Worm (Caenorhabditis elegans) whole organism, late embryonic: Measurements from ENCODE around the gene lsy-27.

ENCODE experiments used
- C08G9.2 ChIP-seq: sonication (generic microtip); optimal IDR thresholded peaks from 2 replicates; lab custom pipeline; 2016; ENCODE audit warnings: mild to moderate bottlenecking, missing genetic modification characterization, moderate library complexity, missing compliant biosample characterization
- C38D4.7 ChIP-seq: fragments of 200-800 bp; sonication (Bioruptor generic); optimal IDR thresholded peaks from 2 replicates; lab custom pipeline; 2018; ENCODE audit warnings: mild to moderate bottlenecking, missing genetic modification characterization, moderate library complexity, missing compliant biosample characterization
- F13H6.1 ChIP-seq: sonication (generic microtip); optimal IDR thresholded peaks from 2 replicates; lab custom pipeline; 2016; ENCODE audit warnings: missing genetic modification characterization, missing compliant biosample characterization
- K09A11.1 ChIP-seq: sonication (generic microtip); optimal IDR thresholded peaks from 2 replicates; lab custom pipeline; 2017; ENCODE audit warnings: antibody characterized with exemption, mild to moderate bottlenecking, missing genetic modification characterization, missing compliant biosample characterization; ENCODE audit not compliant: insufficient read depth
- Y22D7AL.16 ChIP-seq: sonication (generic microtip); optimal IDR thresholded peaks from 2 replicates; lab custom pipeline; 2016; ENCODE audit warnings: missing genetic modification characterization, missing compliant biosample characterization
- ama-1 ChIP-seq: fragments of 150-350 bp; optimal IDR thresholded peaks from 2 replicates; lab custom pipeline; 2014
- ceh-18 ChIP-seq: sonication (generic microtip); optimal IDR thresholded peaks from 2 replicates; lab custom pipeline; 2016; ENCODE audit warnings: missing genetic modification characterization, missing compliant biosample characterization
- ceh-19 ChIP-seq: fragments of 200-800 bp; sonication (Bioruptor generic); optimal IDR thresholded peaks from 2 replicates; lab custom pipeline; 2018; ENCODE audit warnings: mild to moderate bottlenecking, missing genetic modification characterization, missing compliant biosample characterization
- ceh-2 ChIP-seq: sonication (generic microtip); optimal IDR thresholded peaks from 2 replicates; lab custom pipeline; 2016; ENCODE audit warnings: missing genotype, missing genetic modification characterization, missing compliant biosample characterization
- ceh-30 ChIP-seq: fragments of 150-350 bp; optimal IDR thresholded peaks from 2 replicates; lab custom pipeline; 2014; ENCODE audit warnings: missing biosample characterization, missing genetic modification characterization
- ceh-9 ChIP-seq: sonication (generic microtip); optimal IDR thresholded peaks from 2 replicates; lab custom pipeline; 2016; ENCODE audit warnings: mild to moderate bottlenecking, missing genetic modification characterization, inconsistent platforms, missing compliant biosample characterization
- che-1 ChIP-seq: sonication (generic microtip); optimal IDR thresholded peaks from 2 replicates; lab custom pipeline; 2016; ENCODE audit warnings: mild to moderate bottlenecking, missing genetic modification characterization, missing compliant biosample characterization
- gmeb-2 ChIP-seq: sonication (generic microtip); optimal IDR thresholded peaks from 2 replicates; lab custom pipeline; 2016; ENCODE audit warnings: missing genetic modification characterization, inconsistent platforms, missing compliant biosample characterization
- hlh-6 ChIP-seq: sonication (generic microtip); optimal IDR thresholded peaks from 2 replicates; lab custom pipeline; 2016; ENCODE audit warnings: missing genotype, missing genetic modification characterization, missing compliant biosample characterization
- lim-6 ChIP-seq: sonication (generic microtip); optimal IDR thresholded peaks from 2 replicates; lab custom pipeline; 2016; ENCODE audit warnings: missing genetic modification characterization, missing compliant biosample characterization
- madf-2 ChIP-seq: sonication (generic microtip); optimal IDR thresholded peaks from 2 replicates; lab custom pipeline; 2017; ENCODE audit warnings: missing genetic modification characterization, missing compliant biosample characterization
- nhr-11 ChIP-seq: fragments of 150-350 bp; optimal IDR thresholded peaks from 2 replicates; lab custom pipeline; 2014; ENCODE audit warnings: missing biosample characterization, missing genetic modification characterization
- npax-4 ChIP-seq: sonication (generic microtip); optimal IDR thresholded peaks from 2 replicates; lab custom pipeline; 2016; ENCODE audit warnings: missing genetic modification characterization, missing compliant biosample characterization
- odd-2 ChIP-seq: sonication (generic microtip); optimal IDR thresholded peaks from 2 replicates; lab custom pipeline; 2017; ENCODE audit warnings: antibody characterized with exemption, mild to moderate bottlenecking, missing genetic modification characterization, missing compliant biosample characterization
- pha-2 ChIP-seq: sonication (generic microtip); optimal IDR thresholded peaks from 2 replicates; lab custom pipeline; 2017; ENCODE audit warnings: mild to moderate bottlenecking, missing genetic modification characterization, missing compliant biosample characterization
- pqm-1 ChIP-seq: sonication (generic microtip); optimal IDR thresholded peaks from 2 replicates; lab custom pipeline; 2016; ENCODE audit warnings: missing genetic modification characterization, missing compliant biosample characterization
- sox-4 ChIP-seq: sonication (generic microtip); optimal IDR thresholded peaks from 2 replicates; lab custom pipeline; 2017; ENCODE audit warnings: mild to moderate bottlenecking, missing genetic modification characterization, inconsistent platforms, missing compliant biosample characterization
- syd-9 ChIP-seq: sonication (generic microtip); optimal IDR thresholded peaks from 2 replicates; lab custom pipeline; 2016; ENCODE audit warnings: mild to moderate bottlenecking, missing genetic modification characterization, moderate library complexity, missing compliant biosample characterization
- tbx-2 ChIP-seq: sonication (generic microtip); optimal IDR thresholded peaks from 2 replicates; lab custom pipeline; 2016; ENCODE audit warnings: missing genetic modification characterization, missing compliant biosample characterization
- unc-3 ChIP-seq, 2 experiments: fragments of 200-800 bp in 1 of 2; sonication (Bioruptor generic) in 1 of 2; sonication (generic microtip) in 1 of 2; conservative IDR thresholded peaks in 1 of 2; optimal IDR thresholded peaks in 1 of 2; 2 replicates each; pipeline versions ENCODE4 v1.3.6 to Lab custom; 2016 to 2022; ENCODE audit warnings: missing compliant biosample characterization in 2 of 2, missing genetic modification characterization in 2 of 2, missing genetic modification reagents in 1 of 2
- unc-86 ChIP-seq: sonication (generic microtip); optimal IDR thresholded peaks from 2 replicates; lab custom pipeline; 2016; ENCODE audit warnings: missing genetic modification characterization, missing compliant biosample characterization

The lsy-27 gene

DNA sequence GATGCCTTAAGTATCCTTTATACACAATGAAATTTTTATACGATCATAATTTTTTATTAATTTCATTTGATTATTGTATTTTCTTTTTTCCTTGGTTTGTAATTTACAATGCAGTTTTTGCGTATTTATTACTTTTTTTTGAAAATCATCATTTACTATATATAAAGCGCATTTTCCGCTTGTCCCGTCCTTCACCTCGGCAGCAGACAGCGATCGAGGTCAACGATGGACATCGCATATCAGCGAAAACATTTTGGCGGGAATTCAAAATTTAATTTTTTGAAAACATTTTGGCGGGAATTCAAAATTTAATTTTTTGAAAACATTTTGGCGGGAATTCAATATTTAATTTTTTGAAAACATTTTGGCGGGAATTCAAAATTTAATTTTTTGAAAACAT is 42.1 kb downstream of the lsy-27 start:
- no peak for TF ChIP-seq npax-4 (tag; lab: Kevin White, UChicago)

DNA sequence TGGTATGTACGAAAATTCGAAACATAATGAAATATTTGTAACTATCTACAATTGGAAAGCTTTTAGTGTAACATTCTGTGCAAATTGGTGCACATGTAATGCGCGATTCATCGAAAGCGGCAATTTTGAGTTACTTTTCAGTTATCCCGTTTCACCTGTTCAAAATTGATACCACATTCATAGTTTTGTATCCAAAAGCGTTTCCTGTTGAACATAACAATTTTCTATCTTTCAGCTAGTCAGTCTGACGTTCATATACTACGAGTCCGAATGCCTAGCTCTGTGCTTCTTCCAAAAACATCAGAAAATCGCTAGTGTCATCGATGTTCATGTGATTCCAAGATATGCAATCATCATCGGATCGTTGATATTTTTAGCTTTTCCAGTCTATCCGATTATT is 46.6 kb downstream of the lsy-27 start:
- no peak for TF ChIP-seq pha-2 (tag; lab: Kevin White, UChicago)
- no peak for TF ChIP-seq C08G9.2 (tag; lab: Kevin White, UChicago)

ce11 chrV:17302754-17303153 is 47.2 kb downstream of the lsy-27 start, which contains the start of gene sri-70:
Gene sri-70, plus strand, starts transcription at chrV:17303054.
- TF ChIP-seq npax-4 (tag; lab: Kevin White, UChicago) (no peak), ceh-2 (no peak), ceh-18 (tag; lab: Kevin White, UChicago) (no peak), unc-3 (GFP tag; conservative IDR thresholded peaks at IDR 0.05; lab: Robert Waterston, UW) (no peak), unc-3 (tag; optimal IDR thresholded peaks at IDR 0.05; lab: Kevin White, UChicago) (no peak), ceh-30 (tag; lab: Kevin White, UChicago) (no peak), hlh-6 (tag; lab: Kevin White, UChicago) (no peak), nhr-11 (tag; lab: Kevin White, UChicago) (no peak), C38D4.7 (GFP tag; lab: Kevin White, UChicago) (no peak), odd-2 (tag; lab: Kevin White, UChicago) (no peak), tbx-2 (tag; lab: Kevin White, UChicago) (no peak), che-1 (tag; lab: Kevin White, UChicago) (no peak), sox-4 (tag; lab: Kevin White, UChicago) (no peak), F13H6.1 (tag; lab: Kevin White, UChicago) (no peak), ceh-9 (tag; lab: Kevin White, UChicago) (no peak), lim-6 (tag; lab: Kevin White, UChicago) (no peak), pqm-1 (tag; lab: Kevin White, UChicago) (no peak), Y22D7AL.16 (no peak)

DNA sequence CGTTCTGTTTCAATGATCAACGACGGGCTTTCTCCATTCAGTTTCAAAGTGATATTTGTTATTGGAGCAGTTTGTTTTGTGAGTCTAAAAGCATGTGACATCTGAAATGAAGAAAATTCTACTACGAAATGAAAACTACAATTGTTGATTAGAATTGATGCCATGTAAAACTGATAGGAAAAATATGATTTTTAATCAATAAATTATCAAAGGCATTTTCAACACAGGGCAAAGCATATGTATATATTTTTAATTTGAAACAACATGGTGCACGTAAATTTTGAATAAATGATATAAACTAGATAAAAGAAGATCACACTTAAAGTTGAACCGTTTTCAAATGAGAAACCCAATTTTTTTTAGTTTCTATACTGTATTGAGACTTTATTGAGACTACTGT is 48.6 kb downstream of the lsy-27 start, which contains the start of gene K10G4.5:
K10G4.5 (minus strand) TSS at position 101 of the 400 bp plus-strand sequence.
- TF ChIP-seq gmeb-2 (tag; lab: Kevin White, UChicago) (no peak), unc-86 (tag; lab: Kevin White, UChicago) (no peak), syd-9 (tag; lab: Kevin White, UChicago) (no peak), tbx-2 (tag; lab: Kevin White, UChicago) (no peak), ama-1 (no peak), K09A11.1 (tag; lab: Kevin White, UChicago) (no peak), ceh-2 (no peak), ceh-19 (GFP tag; lab: Kevin White, UChicago) (no peak), madf-2 (tag; lab: Kevin White, UChicago) (no peak)
